Fruit fly (Drosophila melanogaster): Measurements from ENCODE around the gene CG4174.

CG4174 gene

DNA sequence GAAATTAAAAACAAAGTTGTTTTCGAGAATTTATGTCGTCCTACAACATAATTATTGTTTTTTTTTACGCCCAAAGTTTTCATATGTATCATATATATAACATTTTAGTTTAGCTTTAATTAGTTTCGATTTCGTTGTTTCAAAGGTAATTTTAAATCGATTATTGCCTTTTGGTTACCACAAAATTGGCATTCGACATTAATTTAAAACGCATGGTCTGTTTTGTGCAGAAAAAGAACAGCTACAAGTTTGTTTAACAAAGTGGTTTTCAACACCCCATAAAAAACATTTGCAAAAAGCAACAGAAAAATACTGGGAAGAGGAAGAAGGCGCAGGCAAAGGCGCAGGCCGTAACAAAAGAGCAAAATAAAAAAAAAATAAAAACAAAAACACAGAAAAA, 20.7 kb upstream of the CG4174 start:
- TF ChIP-seq CG8159 (tag; optimal IDR thresholded peaks at IDR 0.05) = peak; percentile 1
- no peak for TF ChIP-seq CG13204 (GFP tag; optimal IDR thresholded peaks at IDR 0.05)
- TF ChIP-seq CG14655 (GFP tag; optimal IDR thresholded peaks at IDR 0.05) = peak; percentile 53
- TF ChIP-seq CG8301 (tag; optimal IDR thresholded peaks at IDR 0.05) = peak; percentile 45
- TF ChIP-seq Pif1A (GFP tag; optimal IDR thresholded peaks at IDR 0.05) = peak; percentile 13
- TF ChIP-seq CG32121 (GFP tag; IDR thresholded peaks at IDR 0.05) = no peak
- TF ChIP-seq D1 (tag; optimal IDR thresholded peaks at IDR 0.05) = no peak
- TF ChIP-seq CG12605 (GFP tag; IDR thresholded peaks at IDR 0.05) = no peak
- TF ChIP-seq Snoo (tag; optimal IDR thresholded peaks at IDR 0.05) = no peak

DNA sequence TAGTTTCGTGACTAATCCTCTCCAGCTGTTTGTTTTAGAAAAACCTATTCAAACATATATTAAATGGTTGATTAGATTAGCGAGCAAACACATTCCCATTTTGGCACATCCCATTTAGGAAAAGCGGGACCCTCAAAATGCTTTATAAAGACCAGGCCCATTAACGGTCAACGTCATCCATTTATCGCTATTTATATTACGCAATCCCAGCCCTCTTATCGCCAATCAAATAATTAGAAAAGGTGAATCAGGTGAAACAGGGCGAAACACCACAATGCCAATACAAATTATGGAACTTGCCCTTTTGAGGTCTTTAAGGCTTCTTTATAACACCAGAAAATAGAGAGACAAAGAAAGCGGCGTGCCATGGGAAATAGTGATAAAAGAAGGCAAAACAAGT, 20.3 kb upstream of the CG4174 start:
- TF ChIP-seq rn (GFP tag; IDR thresholded peaks at IDR 0.05) (no peak), CG4496 (GFP tag; IDR thresholded peaks at IDR 0.05) (no peak), CG12605 (GFP tag; IDR thresholded peaks at IDR 0.05) (no peak), CG13204 (GFP tag; optimal IDR thresholded peaks at IDR 0.05) (no peak), CG8301 (tag; optimal IDR thresholded peaks at IDR 0.05) (no peak), CG17806 (tag; optimal IDR thresholded peaks at IDR 0.05) (no peak), Pif1A (GFP tag; optimal IDR thresholded peaks at IDR 0.05) (no peak), CG9948 (tag; optimal IDR thresholded peaks at IDR 0.05) (no peak), CG15710 (tag; optimal IDR thresholded peaks at IDR 0.05) (no peak), CG14655 (GFP tag; optimal IDR thresholded peaks at IDR 0.05) (no peak), fd96Ca (GFP tag; IDR thresholded peaks at IDR 0.05) (no peak), CG8159 (tag; optimal IDR thresholded peaks at IDR 0.05) (no peak), Pif1B (GFP tag; optimal IDR thresholded peaks at IDR 0.05) (no peak), D1 (tag; optimal IDR thresholded peaks at IDR 0.05) (no peak), Snoo (tag; optimal IDR thresholded peaks at IDR 0.05) (no peak), CG32121 (GFP tag; IDR thresholded peaks at IDR 0.05) (no peak), Ets98B (GFP tag; IDR thresholded peaks at IDR 0.05) (no peak), gl (tag; optimal IDR thresholded peaks at IDR 0.05) (no peak), CG34367 (tag; optimal IDR thresholded peaks at IDR 0.05) (no peak)

- TF ChIP-seq gl (tag; optimal IDR thresholded peaks at IDR 0.05) (no peak), CG4496 (GFP tag; IDR thresholded peaks at IDR 0.05) (no peak), CG13204 (GFP tag; optimal IDR thresholded peaks at IDR 0.05) (no peak), Ets98B (GFP tag; IDR thresholded peaks at IDR 0.05) (no peak), rn (GFP tag; IDR thresholded peaks at IDR 0.05) (no peak), fd96Ca (GFP tag; IDR thresholded peaks at IDR 0.05) (no peak), Pif1B (GFP tag; optimal IDR thresholded peaks at IDR 0.05) (no peak), EcR (GFP tag; optimal IDR thresholded peaks at IDR 0.05) (no peak), D1 (tag; optimal IDR thresholded peaks at IDR 0.05) (no peak), Pif1A (GFP tag; optimal IDR thresholded peaks at IDR 0.05) (no peak), CG10348 (GFP tag; IDR thresholded peaks at IDR 0.05) (no peak), CG15710 (tag; optimal IDR thresholded peaks at IDR 0.05) (no peak), CG8301 (tag; optimal IDR thresholded peaks at IDR 0.05) (no peak)
These were observed 19.6 kb upstream of the CG4174 start for dm6 chr3L:18637348-18637747.

- TF ChIP-seq CG12605 (GFP tag; IDR thresholded peaks at IDR 0.05) (no peak), CG4496 (GFP tag; IDR thresholded peaks at IDR 0.05) (no peak), CG10348 (GFP tag; IDR thresholded peaks at IDR 0.05) (no peak), CG15710 (tag; optimal IDR thresholded peaks at IDR 0.05) (no peak), CG14655 (GFP tag; optimal IDR thresholded peaks at IDR 0.05) (no peak), Ets98B (GFP tag; IDR thresholded peaks at IDR 0.05) (no peak), D1 (tag; optimal IDR thresholded peaks at IDR 0.05) (no peak), CG8159 (tag; optimal IDR thresholded peaks at IDR 0.05) (no peak), CG9948 (tag; optimal IDR thresholded peaks at IDR 0.05) (no peak), CG13204 (GFP tag; optimal IDR thresholded peaks at IDR 0.05) (no peak), fd96Ca (GFP tag; IDR thresholded peaks at IDR 0.05) (no peak), Snoo (tag; optimal IDR thresholded peaks at IDR 0.05) (no peak), rn (GFP tag; IDR thresholded peaks at IDR 0.05) (no peak), EcR (GFP tag; optimal IDR thresholded peaks at IDR 0.05) (no peak), CG32121 (GFP tag; IDR thresholded peaks at IDR 0.05) (no peak), CG17806 (tag; optimal IDR thresholded peaks at IDR 0.05) (no peak)
These were observed 19.0 kb upstream of the CG4174 start for dm6 chr3L:18636782-18637181.

dm6 chr3L:18634792-18635471, 17.2 kb upstream of the CG4174 start:
- TF ChIP-seq rn (GFP tag; IDR thresholded peaks at IDR 0.05) = no peak
- TF ChIP-seq CG14655 (GFP tag; optimal IDR thresholded peaks at IDR 0.05) = no peak
- TF ChIP-seq Pif1B (GFP tag; optimal IDR thresholded peaks at IDR 0.05) = no peak
- no peak for TF ChIP-seq CG34367 (tag; optimal IDR thresholded peaks at IDR 0.05)
- no peak for TF ChIP-seq CG12605 (GFP tag; IDR thresholded peaks at IDR 0.05)
- TF ChIP-seq Ets98B (GFP tag; IDR thresholded peaks at IDR 0.05) = no peak
- no peak for TF ChIP-seq CG32121 (GFP tag; IDR thresholded peaks at IDR 0.05)
- no peak for TF ChIP-seq CG15710 (tag; optimal IDR thresholded peaks at IDR 0.05)
- TF ChIP-seq CG8159 (tag; optimal IDR thresholded peaks at IDR 0.05) = no peak
- TF ChIP-seq CG17806 (tag; optimal IDR thresholded peaks at IDR 0.05) = no peak
- TF ChIP-seq CG9948 (tag; optimal IDR thresholded peaks at IDR 0.05) = no peak
- no peak for TF ChIP-seq CG8301 (tag; optimal IDR thresholded peaks at IDR 0.05)
- no peak for TF ChIP-seq Pif1A (GFP tag; optimal IDR thresholded peaks at IDR 0.05)
- TF ChIP-seq CG4496 (GFP tag; IDR thresholded peaks at IDR 0.05) = no peak
- no peak for TF ChIP-seq D1 (tag; optimal IDR thresholded peaks at IDR 0.05)

dm6 chr3L:18633084-18633483, 15.3 kb upstream of the CG4174 start:
- TF ChIP-seq Pif1B (GFP tag; optimal IDR thresholded peaks at IDR 0.05) (no peak), Snoo (tag; optimal IDR thresholded peaks at IDR 0.05) (no peak), Ets98B (GFP tag; IDR thresholded peaks at IDR 0.05) (no peak), rn (GFP tag; IDR thresholded peaks at IDR 0.05) (no peak), CG32121 (GFP tag; IDR thresholded peaks at IDR 0.05) (no peak), CG8159 (tag; optimal IDR thresholded peaks at IDR 0.05) (no peak), CG13204 (GFP tag; optimal IDR thresholded peaks at IDR 0.05) (no peak), D1 (tag; optimal IDR thresholded peaks at IDR 0.05) (no peak), gl (tag; optimal IDR thresholded peaks at IDR 0.05) (no peak), EcR (GFP tag; optimal IDR thresholded peaks at IDR 0.05) (no peak), Pif1A (GFP tag; optimal IDR thresholded peaks at IDR 0.05) (no peak), CG8301 (tag; optimal IDR thresholded peaks at IDR 0.05) (no peak), CG4496 (GFP tag; IDR thresholded peaks at IDR 0.05) (no peak), CG17806 (tag; optimal IDR thresholded peaks at IDR 0.05) (no peak), CG12605 (GFP tag; IDR thresholded peaks at IDR 0.05) (no peak), CG34367 (tag; optimal IDR thresholded peaks at IDR 0.05) (no peak), CG9948 (tag; optimal IDR thresholded peaks at IDR 0.05) (no peak), CG14655 (GFP tag; optimal IDR thresholded peaks at IDR 0.05) (no peak)

Measured in whole organism, pupa.